Fruit fly (Drosophila melanogaster) whole organism, embryonic: Measurements from ENCODE around the gene CG9130.

Experiments
- Awh ChIP-seq: fragments of 200-800 bp; sonication (Bioruptor generic); IDR thresholded peaks from 2 replicates; pipeline ENCODE4, ENCODE4 v1.3.6; 2022; ENCODE audit warnings: missing biosample characterization, missing genetic modification characterization
- B-H1 ChIP-seq: fragments of 200-800 bp; sonication (Bioruptor generic); IDR thresholded peaks from 3 replicates; pipeline ENCODE4 v1.3.6; 2022; ENCODE audit warnings: missing biosample characterization, missing genetic modification characterization
- BEAF-32 ChIP-seq: fragments of 200-800 bp; sonication (Bioruptor generic); optimal IDR thresholded peaks from 3 replicates; lab custom pipeline; 2017; ENCODE audit warnings: missing biosample characterization, missing genetic modification characterization, mild to moderate bottlenecking, moderate library complexity, missing genetic modification reagents
- CG10209 ChIP-seq: fragments of 200-800 bp; sonication (Bioruptor generic); optimal IDR thresholded peaks from 3 replicates; lab custom pipeline; 2017; ENCODE audit warnings: missing biosample characterization, mild to moderate bottlenecking, missing genetic modification characterization, missing genetic modification reagents
- CG10274 ChIP-seq: fragments of 200-800 bp; sonication (Bioruptor generic); optimal IDR thresholded peaks from 3 replicates; lab custom pipeline; 2017; ENCODE audit warnings: missing biosample characterization, mild to moderate bottlenecking, missing genetic modification characterization
- CG12299 ChIP-seq: fragments of 200-800 bp; sonication (Bioruptor generic); optimal IDR thresholded peaks from 2 replicates; lab custom pipeline; 2018; ENCODE audit warnings: missing biosample characterization, mild to moderate bottlenecking, missing genetic modification characterization
- CG12391 ChIP-seq: fragments of 200-800 bp; sonication (Bioruptor generic); optimal IDR thresholded peaks from 3 replicates; lab custom pipeline; 2018; ENCODE audit warnings: missing biosample characterization, mild to moderate bottlenecking, missing genetic modification characterization, moderate library complexity
- CG13424 ChIP-seq: fragments of 200-800 bp; sonication (Bioruptor generic); optimal IDR thresholded peaks from 2 replicates; lab custom pipeline; 2019; ENCODE audit warnings: missing biosample characterization, mild to moderate bottlenecking, missing genetic modification characterization, moderate library complexity
- CG13775 ChIP-seq: fragments of 200-800 bp; sonication (Bioruptor generic); optimal IDR thresholded peaks from 3 replicates; lab custom pipeline; 2017; ENCODE audit warnings: missing biosample characterization, mild to moderate bottlenecking, missing genetic modification characterization
- CG14710 ChIP-seq: fragments of 200-800 bp; sonication (Bioruptor generic); optimal IDR thresholded peaks from 3 replicates; lab custom pipeline; 2019; ENCODE audit warnings: missing biosample characterization, mild to moderate bottlenecking, missing genetic modification characterization, moderate library complexity
- CG15011 ChIP-seq: fragments of 200-800 bp; sonication (Bioruptor generic); optimal IDR thresholded peaks from 3 replicates; lab custom pipeline; 2018; ENCODE audit warnings: missing biosample characterization, mild to moderate bottlenecking, missing genetic modification characterization
- CG15601 ChIP-seq: fragments of 200-800 bp; sonication (Bioruptor generic); optimal IDR thresholded peaks from 3 replicates; lab custom pipeline; 2019; ENCODE audit warnings: missing biosample characterization, mild to moderate bottlenecking, missing genetic modification characterization, moderate library complexity
- CG17359 ChIP-seq: fragments of 200-800 bp; sonication (Bioruptor generic); optimal IDR thresholded peaks from 3 replicates; lab custom pipeline; 2018; ENCODE audit warnings: missing biosample characterization, mild to moderate bottlenecking, missing genetic modification characterization, moderate library complexity
- CG2120 ChIP-seq: fragments of 200-800 bp; sonication (Bioruptor generic); optimal IDR thresholded peaks from 3 replicates; lab custom pipeline; 2016; ENCODE audit warnings: missing biosample characterization, missing genetic modification characterization
- CG30403 ChIP-seq: fragments of 200-800 bp; sonication (Bioruptor generic); optimal IDR thresholded peaks from 3 replicates; lab custom pipeline; 2016; ENCODE audit warnings: missing biosample characterization, missing genetic modification characterization
- CG31388 ChIP-seq: fragments of 200-800 bp; sonication (Bioruptor generic); optimal IDR thresholded peaks from 2 replicates; lab custom pipeline; 2016; ENCODE audit warnings: missing biosample characterization, missing genetic modification characterization
- CG42726 ChIP-seq: fragments of 200-800 bp; sonication (Bioruptor generic); IDR thresholded peaks from 2 replicates; pipeline ENCODE4 v1.3.6; 2022; ENCODE audit warnings: missing biosample characterization, missing genetic modification characterization; ENCODE audit not compliant: partially characterized antibody
- CG4328 ChIP-seq: fragments of 200-800 bp; sonication (Bioruptor generic); optimal IDR thresholded peaks from 3 replicates; lab custom pipeline; 2017; ENCODE audit warnings: missing biosample characterization, missing genetic modification reagents, missing genetic modification characterization
- CG4617 ChIP-seq: fragments of 200-800 bp; sonication (Bioruptor generic); optimal IDR thresholded peaks from 3 replicates; lab custom pipeline; 2016; ENCODE audit warnings: missing biosample characterization, missing genetic modification characterization, borderline replicate concordance
- CG6654 ChIP-seq: fragments of 200-800 bp; sonication (Bioruptor generic); optimal IDR thresholded peaks from 2 replicates; lab custom pipeline; 2017; ENCODE audit warnings: missing biosample characterization, mild to moderate bottlenecking, missing genetic modification characterization
- CG8290 ChIP-seq, 3 experiments: fragments of 200-800 bp; sonication (Bioruptor generic); optimal IDR thresholded peaks; 2 replicates each; lab custom pipeline; 2016 to 2019; ENCODE audit warnings: missing biosample characterization in 3 of 3, missing genetic modification characterization in 3 of 3, mild to moderate bottlenecking in 2 of 3, moderate library complexity in 1 of 3
- CG8944 ChIP-seq: fragments of 200-800 bp; sonication (Bioruptor generic); optimal IDR thresholded peaks from 3 replicates; lab custom pipeline; 2016; ENCODE audit warnings: missing biosample characterization, missing genetic modification characterization
- CHES-1-like ChIP-seq: fragments of 200-800 bp; sonication (Bioruptor generic); optimal IDR thresholded peaks from 2 replicates; lab custom pipeline; 2016; ENCODE audit warnings: missing biosample characterization, missing genetic modification characterization
- CTCF ChIP-seq: fragments of 200-800 bp; sonication (Bioruptor generic); optimal IDR thresholded peaks from 2 replicates; lab custom pipeline; 2017; ENCODE audit warnings: missing biosample characterization, mild to moderate bottlenecking, missing genetic modification characterization, moderate library complexity
- Chrac-16 ChIP-seq: fragments of 200-800 bp; sonication (Bioruptor generic); optimal IDR thresholded peaks from 3 replicates; lab custom pipeline; 2016; ENCODE audit warnings: missing biosample characterization, missing genetic modification characterization
- CkIIα-i1 ChIP-seq: fragments of 200-800 bp; sonication (Bioruptor generic); IDR thresholded peaks from 2 replicates; pipeline ENCODE4 v1.3.6; 2022; ENCODE audit warnings: missing biosample characterization, missing genetic modification characterization
- HHEX ChIP-seq: fragments of 200-800 bp; sonication (Bioruptor generic); optimal IDR thresholded peaks from 3 replicates; lab custom pipeline; 2017; ENCODE audit warnings: missing biosample characterization, mild to moderate bottlenecking, missing genetic modification characterization, missing genetic modification reagents
- HmgD ChIP-seq: fragments of 200-800 bp; sonication (Bioruptor generic); optimal IDR thresholded peaks from 3 replicates; lab custom pipeline; 2016; ENCODE audit warnings: missing biosample characterization, missing genetic modification characterization
- Hmx ChIP-seq: fragments of 200-800 bp; sonication (Bioruptor generic); optimal IDR thresholded peaks from 2 replicates; lab custom pipeline; 2016; ENCODE audit warnings: missing biosample characterization, missing genetic modification characterization
- Hr39 ChIP-seq: fragments of >200 bp; optimal IDR thresholded peaks from 2 replicates; lab custom pipeline; 2017
- Myb ChIP-seq: fragments of 200-800 bp; sonication (Bioruptor generic); optimal IDR thresholded peaks from 2 replicates; lab custom pipeline; 2016; ENCODE audit warnings: missing biosample characterization, missing genetic modification characterization
- NK7.1 ChIP-seq: fragments of 200-800 bp; sonication (Bioruptor generic); optimal IDR thresholded peaks from 3 replicates; lab custom pipeline; 2016; ENCODE audit warnings: missing biosample characterization, missing genetic modification characterization
- Neu2 ChIP-seq: fragments of 200-800 bp; sonication (Bioruptor generic); optimal IDR thresholded peaks from 3 replicates; lab custom pipeline; 2016; ENCODE audit warnings: missing biosample characterization, missing genetic modification characterization, borderline replicate concordance
- Sry-β ChIP-seq: fragments of 200-800 bp; sonication (Bioruptor generic); optimal IDR thresholded peaks from 2 replicates; lab custom pipeline; 2018; ENCODE audit warnings: missing biosample characterization, mild to moderate bottlenecking, missing genetic modification characterization, moderate library complexity
- ap ChIP-seq: fragments of 200-800 bp; sonication (Bioruptor generic); IDR thresholded peaks from 2 replicates; pipeline ENCODE4 v1.3.6; 2022; ENCODE audit warnings: missing biosample characterization, missing genetic modification characterization
- en ChIP-seq: fragments of 200-800 bp; sonication (Bioruptor generic); optimal IDR thresholded peaks from 2 replicates; lab custom pipeline; 2016; ENCODE audit warnings: missing biosample characterization, missing genetic modification characterization
- gce ChIP-seq: fragments of 200-800 bp; sonication (Bioruptor generic); IDR thresholded peaks from 3 replicates; pipeline ENCODE4 v1.3.6; 2022; ENCODE audit warnings: missing biosample characterization, missing genetic modification characterization
- gcm ChIP-seq: fragments of 200-800 bp; sonication (Bioruptor generic); optimal IDR thresholded peaks from 2 replicates; lab custom pipeline; 2019; ENCODE audit warnings: missing biosample characterization, mild to moderate bottlenecking, missing genetic modification characterization, moderate library complexity
- mirr ChIP-seq: fragments of 200-800 bp; sonication (Bioruptor generic); optimal IDR thresholded peaks from 3 replicates; lab custom pipeline; 2018; ENCODE audit warnings: missing biosample characterization, mild to moderate bottlenecking, missing genetic modification characterization
- oc ChIP-seq: fragments of 200-800 bp; sonication (Bioruptor generic); optimal IDR thresholded peaks from 2 replicates; lab custom pipeline; 2018; ENCODE audit warnings: missing biosample characterization, mild to moderate bottlenecking, missing genetic modification characterization, moderate library complexity
- odd ChIP-seq: fragments of 200-800 bp; sonication (Bioruptor generic); optimal IDR thresholded peaks from 2 replicates; lab custom pipeline; 2017; ENCODE audit warnings: missing biosample characterization, mild to moderate bottlenecking, missing genetic modification characterization
- pan ChIP-seq, 4 experiments: fragments of >200 bp in 3 of 4; fragments of 200-800 bp in 1 of 4; sonication (Bioruptor generic) in 1 of 4; optimal IDR thresholded peaks in 3 of 4; IDR thresholded peaks in 1 of 4; 2 replicates each; pipeline versions ENCODE4 v1.3.6 to Lab custom; 2017 to 2022; ENCODE audit warnings: missing biosample characterization in 2 of 4, missing genetic modification characterization in 2 of 4, mixed read lengths in 1 of 4
- ro ChIP-seq: fragments of 200-800 bp; sonication (Bioruptor generic); IDR thresholded peaks from 2 replicates; pipeline ENCODE4 v1.3.6; 2022; ENCODE audit warnings: missing biosample characterization, missing genetic modification characterization
- sens-2 ChIP-seq: fragments of 200-800 bp; sonication (Bioruptor generic); IDR thresholded peaks from 2 replicates; pipeline ENCODE4 v1.3.6; 2022; ENCODE audit warnings: missing biosample characterization, missing genetic modification characterization
- sqz ChIP-seq: fragments of 200-800 bp; sonication (Bioruptor generic); optimal IDR thresholded peaks from 3 replicates; lab custom pipeline; 2018; ENCODE audit warnings: missing biosample characterization, mild to moderate bottlenecking, missing genetic modification characterization
- tin ChIP-seq: fragments of 200-800 bp; sonication (Bioruptor generic); optimal IDR thresholded peaks from 3 replicates; lab custom pipeline; 2016; ENCODE audit warnings: missing biosample characterization, missing genetic modification characterization
- tio ChIP-seq: fragments of 200-800 bp; sonication (Bioruptor generic); optimal IDR thresholded peaks from 2 replicates; lab custom pipeline; 2017; ENCODE audit warnings: missing biosample characterization, missing genetic modification characterization, inconsistent platforms
- tna ChIP-seq: fragments of 200-800 bp; sonication (Bioruptor generic); IDR thresholded peaks from 2 replicates; pipeline ENCODE4 v1.3.6; 2022; ENCODE audit warnings: missing biosample characterization, missing genetic modification characterization; ENCODE audit not compliant: partially characterized antibody

CG9130 gene

dm6 chr3L:1204674-1205547, 46.9 kb upstream of the CG9130 start, which contains the start of gene CG9119 (continued):
- TF ChIP-seq Sry-β (GFP tag; lab: Kevin White, UChicago): no peak
- TF ChIP-seq gcm (GFP tag; lab: Kevin White, UChicago): peak; percentile 41
- peak; percentile 66 for TF ChIP-seq CG15011 (GFP tag; lab: Kevin White, UChicago)
- no peak for TF ChIP-seq tna (GFP tag; lab: Robert Waterston, UW)
- peak; percentile 39 for TF ChIP-seq CG15601 (tag; lab: Kevin White, UChicago)
- peak; percentile 15 for TF ChIP-seq Hmx (GFP tag; lab: Kevin White, UChicago)
- TF ChIP-seq mirr (GFP tag; lab: Kevin White, UChicago): no peak
- peak; percentile 40 for TF ChIP-seq oc (tag; lab: Kevin White, UChicago)
- no peak for TF ChIP-seq en (GFP tag; lab: Kevin White, UChicago)
- no peak for TF ChIP-seq NK7.1 (GFP tag; lab: Kevin White, UChicago)
- TF ChIP-seq Chrac-16 (GFP tag; lab: Kevin White, UChicago): peak; percentile 42
- no peak for TF ChIP-seq CG4617 (GFP tag; lab: Kevin White, UChicago)
- TF ChIP-seq tio (GFP tag; lab: Kevin White, UChicago): peak; percentile 71
- peak; percentile 75 for TF ChIP-seq HHEX (GFP tag; lab: Kevin White, UChicago)
- peak; percentile 67 for TF ChIP-seq odd (GFP tag; lab: Kevin White, UChicago)
- peak; percentile 64 for TF ChIP-seq CG12391 (tag; lab: Kevin White, UChicago)
- peak; percentile 87 for TF ChIP-seq CG2120 (GFP tag; lab: Kevin White, UChicago)
- TF ChIP-seq Neu2 (GFP tag; lab: Kevin White, UChicago): no peak
- 0 out of 2 replicates have a peak, but pooled peaks have one; percentile 40 for TF ChIP-seq Awh
- peak; percentile 32 for TF ChIP-seq CG6654 (GFP tag; lab: Kevin White, UChicago)
- TF ChIP-seq CG42726 (GFP tag; lab: Robert Waterston, UW): 0 out of 2 replicates have a peak, but pooled peaks have one; percentile 14
- peak; percentile 55 for TF ChIP-seq CG10274 (GFP tag; lab: Kevin White, UChicago)
- peak; percentile 65 for TF ChIP-seq CG13424 (tag; lab: Kevin White, UChicago)
- no peak for TF ChIP-seq ro (GFP tag; lab: Robert Waterston, UW)
- TF ChIP-seq BEAF-32 (GFP tag; lab: Kevin White, UChicago): no peak
- TF ChIP-seq pan (optimal IDR thresholded peaks at IDR 0.05; lab: Kevin White, UChicago): no peak
- peak in 1 of 2 experiments; percentile 45 for TF ChIP-seq pan (GFP tag; optimal IDR thresholded peaks at IDR 0.05 in 1 of 2, IDR thresholded peaks at IDR 0.05 in 1 of 2)
- TF ChIP-seq CHES-1-like (GFP tag; lab: Kevin White, UChicago): peak; percentile 71
- TF ChIP-seq CG8944 (GFP tag; lab: Kevin White, UChicago): peak; percentile 62
- TF ChIP-seq CG8290 (GFP tag; optimal IDR thresholded peaks at IDR 0.05; lab: Kevin White, UChicago): no peak
- peak in 1 of 2 experiments; percentile 35 for TF ChIP-seq CG8290 (tag; optimal IDR thresholded peaks at IDR 0.05; lab: Kevin White, UChicago)
- TF ChIP-seq sens-2 (GFP tag; lab: Robert Waterston, UW): no peak
- no peak for TF ChIP-seq CkIIα-i1 (GFP tag; lab: Robert Waterston, UW)
- TF ChIP-seq Hr39: no peak
- no peak for TF ChIP-seq HmgD (GFP tag; lab: Kevin White, UChicago)
- TF ChIP-seq tin: peak; percentile 13
- TF ChIP-seq CG30403 (GFP tag; lab: Kevin White, UChicago): peak; percentile 64
- peak; percentile 66 for TF ChIP-seq CG14710 (tag; lab: Kevin White, UChicago)
- TF ChIP-seq ap (GFP tag; lab: Robert Waterston, UW): no peak
- 0 out of 3 replicates have a peak, but pooled peaks have one; percentile 30 for TF ChIP-seq B-H1 (GFP tag; lab: Robert Waterston, UW)
- TF ChIP-seq sqz (GFP tag; lab: Kevin White, UChicago): peak; percentile 47
- TF ChIP-seq CG4328 (GFP tag; lab: Kevin White, UChicago): peak; percentile 52
- TF ChIP-seq Myb: peak; percentile 70
- peak; percentile 74 for TF ChIP-seq CG10209 (GFP tag; lab: Kevin White, UChicago)
- TF ChIP-seq gce (GFP tag; lab: Robert Waterston, UW): no peak
- peak; percentile 68 for TF ChIP-seq CG13775
- TF ChIP-seq CTCF (GFP tag; lab: Kevin White, UChicago): no peak
- TF ChIP-seq CG17359 (tag; lab: Kevin White, UChicago): peak; percentile 48
- peak; percentile 29 for TF ChIP-seq CG12299 (tag; lab: Kevin White, UChicago)
- no peak for TF ChIP-seq CG31388 (GFP tag; lab: Kevin White, UChicago)
